Fruit fly (Drosophila melanogaster): Measurements from ENCODE around the gene Tie.

dm6 chr3L:4521809-4522208, 10.1 kb downstream of the Tie start:
- no peak for TF ChIP-seq Dip3 (GFP tag; optimal IDR thresholded peaks at IDR 0.05)
- peak; percentile 47 for TF ChIP-seq CG4854 (GFP tag; optimal IDR thresholded peaks at IDR 0.05)
- TF ChIP-seq al (GFP tag; IDR thresholded peaks at IDR 0.05), result no peak

Data from whole organism, embryonic.